Worm (Caenorhabditis elegans) whole organism, early embryonic: ENCODE data around the gene rmh-2.

Experiments
- B0310.2 ChIP-seq: sonication (generic microtip); optimal IDR thresholded peaks from 2 replicates; lab custom pipeline; 2016; ENCODE audit warnings: mild to moderate bottlenecking, missing genetic modification characterization, missing compliant biosample characterization
- F13C5.2 ChIP-seq: sonication (generic microtip); optimal IDR thresholded peaks from 2 replicates; lab custom pipeline; 2017; ENCODE audit warnings: mild to moderate bottlenecking, missing genetic modification characterization, inconsistent platforms, missing compliant biosample characterization
- aly-1 ChIP-seq: sonication (generic microtip); optimal IDR thresholded peaks from 2 replicates; lab custom pipeline; 2016; ENCODE audit warnings: missing genetic modification characterization, missing compliant biosample characterization
- ama-1 ChIP-seq: fragments of 150-350 bp; optimal IDR thresholded peaks from 2 replicates; lab custom pipeline; 2014
- ceh-13 ChIP-seq: fragments of 200-800 bp; sonication (Bioruptor generic); optimal IDR thresholded peaks from 2 replicates; lab custom pipeline; 2018; ENCODE audit warnings: mild to moderate bottlenecking, missing genetic modification characterization, missing compliant biosample characterization
- ceh-36 ChIP-seq: sonication (generic microtip); optimal IDR thresholded peaks from 2 replicates; lab custom pipeline; 2016; ENCODE audit warnings: missing genetic modification characterization, inconsistent platforms, missing compliant biosample characterization
- ets-7 ChIP-seq: sonication (generic microtip); optimal IDR thresholded peaks from 2 replicates; lab custom pipeline; 2016; ENCODE audit warnings: missing genotype, missing genetic modification characterization, missing compliant biosample characterization
- flt-1 ChIP-seq: fragments of 200-800 bp; sonication (Bioruptor generic); IDR thresholded peaks from 2 replicates; pipeline ENCODE4 v1.3.6; 2022; ENCODE audit warnings: missing genetic modification characterization, missing compliant biosample characterization
- hmbx-1 ChIP-seq: sonication (generic microtip); optimal IDR thresholded peaks from 2 replicates; lab custom pipeline; 2016; ENCODE audit warnings: mild to moderate bottlenecking, missing genetic modification characterization, missing compliant biosample characterization
- hmg-4 ChIP-seq: fragments of 200-800 bp; sonication (Bioruptor generic); optimal IDR thresholded peaks from 2 replicates; lab custom pipeline; 2018; ENCODE audit warnings: mild to moderate bottlenecking, missing genetic modification characterization, missing compliant biosample characterization
- hnd-1 ChIP-seq: sonication (generic microtip); optimal IDR thresholded peaks from 2 replicates; lab custom pipeline; 2016; ENCODE audit warnings: missing genetic modification characterization, missing compliant biosample characterization
- pes-1 ChIP-seq: fragments of 200-800 bp; sonication (Bioruptor generic); IDR thresholded peaks from 2 replicates; pipeline ENCODE4 v1.3.6; 2022; ENCODE audit warnings: missing genetic modification reagents, missing genetic modification characterization, missing compliant biosample characterization
- scrt-1 ChIP-seq: fragments of 200-800 bp; sonication (Bioruptor generic); IDR thresholded peaks from 2 replicates; pipeline ENCODE4 v1.3.6; 2022; ENCODE audit warnings: missing genetic modification characterization, missing compliant biosample characterization
- sea-1 ChIP-seq: fragments of 200-800 bp; sonication (Bioruptor generic); conservative IDR thresholded peaks from 2 replicates; pipeline ENCODE4 v1.3.6; 2022; ENCODE audit warnings: missing genetic modification characterization, missing compliant biosample characterization
- tbx-11 ChIP-seq: fragments of 200-800 bp; sonication (Bioruptor generic); IDR thresholded peaks from 2 replicates; pipeline ENCODE4 v1.3.6; 2022; ENCODE audit warnings: missing genetic modification characterization, missing compliant biosample characterization
- tbx-37 ChIP-seq: fragments of 200-800 bp; sonication (Bioruptor generic); conservative IDR thresholded peaks from 2 replicates; pipeline ENCODE4 v1.3.6; 2022; ENCODE audit warnings: missing genetic modification reagents, missing genetic modification characterization, missing compliant biosample characterization
- tra-4 ChIP-seq: sonication (generic microtip); optimal IDR thresholded peaks from 2 replicates; lab custom pipeline; 2017; ENCODE audit warnings: missing genetic modification characterization, missing compliant biosample characterization

The rmh-2 gene

ce11 chrV:9948840-9949239 lies 18.3 kb upstream of the rmh-2 start, which contains the start of gene nlp-58:
Gene nlp-58 (minus strand): TSS chrV:9948940.
- no peak for TF ChIP-seq tbx-37 (GFP tag; lab: Robert Waterston, UW)
- no peak for TF ChIP-seq F13C5.2

- TF ChIP-seq flt-1 (GFP tag; lab: Robert Waterston, UW) (no peak), F13C5.2 (no peak)
Observed at ce11 chrV:9944093-9944492, 13.5 kb upstream of the rmh-2 start, which contains the start of gene sre-28. Gene sre-28 (plus strand): TSS chrV:9944393.

- TF ChIP-seq hmg-4 (GFP tag; lab: Kevin White, UChicago) = no peak
- TF ChIP-seq B0310.2 (tag; lab: Kevin White, UChicago) = no peak
- TF ChIP-seq F13C5.2 = no peak
- no peak for TF ChIP-seq ets-7 (tag; lab: Kevin White, UChicago)
- TF ChIP-seq pes-1 (GFP tag; lab: Robert Waterston, UW) = no peak
- no peak for TF ChIP-seq ceh-13
- TF ChIP-seq hmbx-1 (tag; lab: Kevin White, UChicago) = no peak
- TF ChIP-seq sea-1 = no peak
- no peak for TF ChIP-seq hnd-1 (tag; lab: Kevin White, UChicago)
- no peak for TF ChIP-seq aly-1 (tag; lab: Kevin White, UChicago)
- TF ChIP-seq scrt-1 (GFP tag; lab: Robert Waterston, UW) = no peak
- TF ChIP-seq tra-4 (tag; lab: Kevin White, UChicago) = no peak
- TF ChIP-seq tbx-11 = no peak
- no peak for TF ChIP-seq ama-1 (lab: Kevin White, UChicago)
- TF ChIP-seq ceh-36 = no peak
- TF ChIP-seq tbx-37 (GFP tag; lab: Robert Waterston, UW) = no peak
Observed at ce11 chrV:9943039-9943438, 12.5 kb upstream of the rmh-2 start, which contains the start of gene fipr-12. Gene fipr-12 (plus strand): TSS chrV:9943339.

ce11 chrV:9937435-9937834 lies 6.9 kb upstream of the rmh-2 start, which contains the start of gene srj-33:
Gene srj-33 (minus strand): TSS chrV:9937535.
- no peak for TF ChIP-seq F13C5.2

- TF ChIP-seq B0310.2 (tag; lab: Kevin White, UChicago) = no peak
- no peak for TF ChIP-seq tra-4 (tag; lab: Kevin White, UChicago)
Observed at ce11 chrV:9927954-9928353, 2.6 kb downstream of the rmh-2 start.

DNA sequence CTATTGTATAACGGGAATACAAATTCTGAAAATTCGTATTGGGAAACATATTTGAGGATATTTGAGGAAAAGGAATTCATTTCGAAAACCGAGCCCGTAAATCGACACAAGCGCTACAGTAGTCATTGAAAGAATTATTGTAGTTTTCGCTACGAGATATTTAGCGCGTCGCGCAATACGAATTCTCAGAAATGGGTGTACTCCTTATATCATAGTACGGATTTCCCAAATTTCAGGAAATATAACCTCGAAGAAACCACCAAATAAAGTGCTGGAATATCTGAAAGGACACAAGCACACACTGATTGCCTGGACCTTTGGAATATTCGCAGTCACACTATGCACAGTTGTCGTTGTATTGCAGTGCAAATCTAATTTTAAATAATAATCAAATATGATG lies 3.2 kb downstream of the rmh-2 start:
- TF ChIP-seq tra-4 (tag; lab: Kevin White, UChicago) = no peak
- TF ChIP-seq aly-1 (tag; lab: Kevin White, UChicago) = no peak
- no peak for TF ChIP-seq B0310.2 (tag; lab: Kevin White, UChicago)
- TF ChIP-seq ets-7 (tag; lab: Kevin White, UChicago) = no peak
- no peak for TF ChIP-seq F13C5.2
- no peak for TF ChIP-seq ceh-13
- TF ChIP-seq ama-1 (lab: Kevin White, UChicago) = no peak
- no peak for TF ChIP-seq pes-1 (GFP tag; lab: Robert Waterston, UW)
- no peak for TF ChIP-seq hnd-1 (tag; lab: Kevin White, UChicago)
- TF ChIP-seq tbx-37 (GFP tag; lab: Robert Waterston, UW) = no peak
- no peak for TF ChIP-seq sea-1
- TF ChIP-seq flt-1 (GFP tag; lab: Robert Waterston, UW) = no peak
- TF ChIP-seq tbx-11 = no peak
- TF ChIP-seq scrt-1 (GFP tag; lab: Robert Waterston, UW) = no peak
- no peak for TF ChIP-seq ceh-36
- TF ChIP-seq hmbx-1 (tag; lab: Kevin White, UChicago) = no peak
- no peak for TF ChIP-seq hmg-4 (GFP tag; lab: Kevin White, UChicago)

DNA sequence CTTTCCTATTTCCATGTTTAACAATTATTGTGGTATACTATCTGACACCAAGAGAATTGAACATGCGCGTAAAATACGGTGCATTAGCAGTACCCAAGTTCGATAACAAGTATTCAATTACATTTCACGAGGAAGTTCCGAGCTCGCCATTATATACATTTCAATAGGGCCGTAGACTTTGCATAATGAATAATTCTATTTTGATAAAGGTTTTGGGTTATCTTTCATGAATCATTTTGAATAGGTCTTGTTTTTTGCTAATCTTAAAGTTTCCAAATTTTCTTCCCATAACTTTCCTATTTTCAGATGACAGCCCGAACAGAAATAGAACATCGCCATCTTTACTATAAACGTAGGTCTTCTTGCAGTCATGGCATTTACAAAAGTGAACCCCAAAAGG lies 4.3 kb downstream of the rmh-2 start, which contains the start of gene C50H2.13:
TSS of gene C50H2.13 (plus strand) at position 301 of the 400 bp plus-strand sequence.
- TF ChIP-seq flt-1 (GFP tag; lab: Robert Waterston, UW) (no peak), ets-7 (tag; lab: Kevin White, UChicago) (no peak), scrt-1 (GFP tag; lab: Robert Waterston, UW) (no peak), tbx-37 (GFP tag; lab: Robert Waterston, UW) (no peak), tbx-11 (no peak), hmg-4 (GFP tag; lab: Kevin White, UChicago) (no peak), B0310.2 (tag; lab: Kevin White, UChicago) (no peak), F13C5.2 (no peak), ceh-13 (no peak), hmbx-1 (tag; lab: Kevin White, UChicago) (no peak), ama-1 (lab: Kevin White, UChicago) (no peak), sea-1 (no peak), aly-1 (tag; lab: Kevin White, UChicago) (no peak), hnd-1 (tag; lab: Kevin White, UChicago) (no peak)

DNA sequence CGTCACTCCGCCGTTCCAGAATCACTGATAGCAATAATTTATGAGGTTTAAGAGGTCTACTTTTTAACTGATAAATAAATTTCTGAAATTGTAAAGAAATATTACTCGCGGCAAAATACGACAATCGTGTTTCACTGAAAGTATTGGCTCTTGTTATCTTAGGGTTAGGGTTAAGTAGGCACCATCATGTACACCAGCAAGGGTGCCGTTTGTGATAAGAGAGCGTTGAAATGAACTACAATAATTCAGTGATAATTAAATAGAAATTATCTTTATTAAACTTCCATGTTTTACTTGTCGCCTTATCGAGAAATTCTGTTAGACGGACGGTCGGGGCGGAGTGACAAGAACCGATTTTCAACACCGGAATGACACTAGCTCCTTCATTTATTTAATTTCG lies 4.9 kb downstream of the rmh-2 start:
- TF ChIP-seq tra-4 (tag; lab: Kevin White, UChicago) (no peak), ets-7 (tag; lab: Kevin White, UChicago) (no peak), hmg-4 (GFP tag; lab: Kevin White, UChicago) (no peak), ceh-13 (no peak), pes-1 (GFP tag; lab: Robert Waterston, UW) (no peak), flt-1 (GFP tag; lab: Robert Waterston, UW) (no peak), hnd-1 (tag; lab: Kevin White, UChicago) (no peak), B0310.2 (tag; lab: Kevin White, UChicago) (no peak), scrt-1 (GFP tag; lab: Robert Waterston, UW) (no peak), ama-1 (lab: Kevin White, UChicago) (no peak), F13C5.2 (no peak), tbx-37 (GFP tag; lab: Robert Waterston, UW) (no peak), tbx-11 (no peak), ceh-36 (no peak), hmbx-1 (tag; lab: Kevin White, UChicago) (no peak)
